Worm (Caenorhabditis elegans) whole organism, early embryonic: Measurements from ENCODE around the gene zip-12.

Experiments
- F13C5.2 ChIP-seq: sonication (generic microtip); optimal IDR thresholded peaks from 2 replicates; lab custom pipeline; 2017; ENCODE audit warnings: mild to moderate bottlenecking, missing genetic modification characterization, inconsistent platforms, missing compliant biosample characterization
- aly-1 ChIP-seq: sonication (generic microtip); optimal IDR thresholded peaks from 2 replicates; lab custom pipeline; 2016; ENCODE audit warnings: missing genetic modification characterization, missing compliant biosample characterization
- ama-1 ChIP-seq: fragments of 150-350 bp; optimal IDR thresholded peaks from 2 replicates; lab custom pipeline; 2014
- ets-7 ChIP-seq: sonication (generic microtip); optimal IDR thresholded peaks from 2 replicates; lab custom pipeline; 2016; ENCODE audit warnings: missing genotype, missing genetic modification characterization, missing compliant biosample characterization
- flt-1 ChIP-seq: fragments of 200-800 bp; sonication (Bioruptor generic); IDR thresholded peaks from 2 replicates; pipeline ENCODE4 v1.3.6; 2022; ENCODE audit warnings: missing genetic modification characterization, missing compliant biosample characterization
- hnd-1 ChIP-seq: sonication (generic microtip); optimal IDR thresholded peaks from 2 replicates; lab custom pipeline; 2016; ENCODE audit warnings: missing genetic modification characterization, missing compliant biosample characterization
- tbx-11 ChIP-seq: fragments of 200-800 bp; sonication (Bioruptor generic); IDR thresholded peaks from 2 replicates; pipeline ENCODE4 v1.3.6; 2022; ENCODE audit warnings: missing genetic modification characterization, missing compliant biosample characterization

- TF ChIP-seq ama-1 (lab: Kevin White, UChicago) (no peak), ets-7 (tag; lab: Kevin White, UChicago) (no peak), flt-1 (GFP tag; lab: Robert Waterston, UW) (no peak), hnd-1 (tag; lab: Kevin White, UChicago) (no peak), aly-1 (tag; lab: Kevin White, UChicago) (no peak), F13C5.2 (tag; lab: Kevin White, UChicago) (no peak), tbx-11 (GFP tag; lab: Robert Waterston, UW) (no peak)
Measured at ce11 chrIII:12303084-12303483, 24.6 kb upstream of the zip-12 start, which contains the start of gene mrp-8.
